Worm (Caenorhabditis elegans): Measurements from ENCODE around the gene srw-140.

DNA sequence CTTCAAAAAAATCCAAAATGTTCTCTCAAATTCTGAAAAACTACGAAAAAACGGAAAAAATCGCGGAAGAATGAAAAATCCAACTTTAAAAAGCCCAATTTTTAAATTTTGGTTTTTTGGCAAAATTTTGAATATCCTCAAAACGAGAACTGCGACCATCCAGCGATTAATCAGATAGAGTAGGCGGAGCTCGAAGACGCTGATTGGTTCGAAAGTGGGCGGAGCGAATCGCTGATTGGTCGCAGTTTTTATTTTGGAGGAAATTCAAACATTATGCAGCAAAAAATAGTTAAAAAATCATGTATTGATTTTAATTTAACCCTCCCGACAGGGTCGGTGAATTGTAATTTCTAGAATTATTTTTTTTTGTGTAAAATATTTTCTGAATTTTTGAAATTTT, 48.1 kb downstream of the srw-140 start:
- TF ChIP-seq him-1 (tag; optimal IDR thresholded peaks at IDR 0.05) (no peak), W03F9.2 (tag; optimal IDR thresholded peaks at IDR 0.05) (no peak), dao-5 (tag; optimal IDR thresholded peaks at IDR 0.05) (no peak)
